Worm (Caenorhabditis elegans) whole organism, L1 larva: Measurements from ENCODE around the gene K12H4.5.

Experiments
- C04F5.9 ChIP-seq: sonication (generic microtip); optimal IDR thresholded peaks from 2 replicates; lab custom pipeline; 2016; ENCODE audit warnings: missing genetic modification characterization, missing compliant biosample characterization
- F16B12.6 ChIP-seq: fragments of 150-350 bp; optimal IDR thresholded peaks from 2 replicates; lab custom pipeline; 2014; ENCODE audit warnings: missing biosample characterization, missing genetic modification characterization
- Y116A8C.19 ChIP-seq: sonication (generic microtip); optimal IDR thresholded peaks from 2 replicates; lab custom pipeline; 2016; ENCODE audit warnings: missing compliant biosample characterization, missing genetic modification characterization, borderline replicate concordance
- aha-1 ChIP-seq: fragments of 150-350 bp; optimal IDR thresholded peaks from 2 replicates; lab custom pipeline; 2014; ENCODE audit warnings: missing biosample characterization, missing genetic modification characterization
- alr-1 ChIP-seq: fragments of 200-800 bp; sonication (Bioruptor generic); optimal IDR thresholded peaks from 2 replicates; lab custom pipeline; 2018; ENCODE audit warnings: borderline replicate concordance, mild to moderate bottlenecking, missing genetic modification characterization, missing compliant biosample characterization
- blmp-1 ChIP-seq: fragments of 150-350 bp; optimal IDR thresholded peaks from 2 replicates; lab custom pipeline; 2014; ENCODE audit warnings: missing biosample characterization, missing genetic modification characterization
- ceh-63 ChIP-seq: fragments of 200-800 bp; sonication (Bioruptor generic); optimal IDR thresholded peaks from 2 replicates; lab custom pipeline; 2018; ENCODE audit warnings: mild to moderate bottlenecking, missing genetic modification characterization, missing compliant biosample characterization
- ceh-8 ChIP-seq: fragments of 200-800 bp; sonication (Bioruptor generic); optimal IDR thresholded peaks from 2 replicates; lab custom pipeline; 2018; ENCODE audit warnings: mild to moderate bottlenecking, missing genetic modification characterization, moderate library complexity, missing compliant biosample characterization
- ceh-82 ChIP-seq, 3 experiments: fragments of 150-350 bp in 1 of 3; sonication (generic microtip) in 2 of 3; optimal IDR thresholded peaks; 2 replicates each; lab custom pipeline; 2014 to 2017; ENCODE audit warnings: missing biosample characterization in 3 of 3, missing genetic modification characterization in 3 of 3
- dpl-1 ChIP-seq, 3 experiments: fragments of 150-350 bp in 2 of 3; sonication (generic microtip) in 1 of 3; optimal IDR thresholded peaks; 2 replicates each; lab custom pipeline; 2014 to 2017; ENCODE audit warnings: missing biosample characterization in 3 of 3, missing genetic modification characterization in 3 of 3, missing genetic modification reagents in 3 of 3
- dsc-1 ChIP-seq: sonication (generic microtip); optimal IDR thresholded peaks from 2 replicates; lab custom pipeline; 2016; ENCODE audit warnings: mild to moderate bottlenecking, missing genetic modification characterization, missing compliant biosample characterization
- efl-1 ChIP-seq, 4 experiments: fragments of 150-350 bp; optimal IDR thresholded peaks in 3 of 4; peaks in 1 of 4; 1 replicate in 1 of 4; 2 replicates in 3 of 4; lab custom pipeline; 2014; ENCODE audit warnings: missing biosample characterization in 2 of 4, missing genetic modification characterization in 2 of 4, missing genetic modification reagents in 2 of 4
- egl-13 ChIP-seq: sonication (generic microtip); optimal IDR thresholded peaks from 2 replicates; lab custom pipeline; 2016; ENCODE audit warnings: missing genotype, missing genetic modification reagents, missing genetic modification characterization, missing compliant biosample characterization
- elt-2 ChIP-seq: sonication (generic microtip); optimal IDR thresholded peaks from 2 replicates; lab custom pipeline; 2016; ENCODE audit warnings: missing genetic modification characterization, mild to moderate bottlenecking, inconsistent platforms, missing compliant biosample characterization, missing genetic modification reagents
- elt-3 ChIP-seq, 6 experiments: fragments of 150-350 bp in 1 of 6; sonication (generic microtip); optimal IDR thresholded peaks; 2 replicates each; lab custom pipeline; 2017 to 2018; ENCODE audit warnings: missing biosample characterization in 6 of 6, missing genetic modification characterization in 6 of 6, inconsistent platforms in 1 of 6
- grh-1 ChIP-seq: fragments of 200-800 bp; sonication (Bioruptor generic); IDR thresholded peaks from 2 replicates; pipeline ENCODE4 v1.3.6; 2022; ENCODE audit warnings: missing genetic modification reagents, missing genetic modification characterization, missing compliant biosample characterization
- hlh-17 ChIP-seq: fragments of 200-800 bp; sonication (Bioruptor generic); optimal IDR thresholded peaks from 2 replicates; lab custom pipeline; 2018; ENCODE audit warnings: missing genetic modification characterization, mild to moderate bottlenecking, missing compliant biosample characterization, moderate library complexity, borderline replicate concordance
- irx-1 ChIP-seq: sonication (generic microtip); optimal IDR thresholded peaks from 2 replicates; lab custom pipeline; 2016; ENCODE audit warnings: missing genetic modification characterization, missing compliant biosample characterization
- isw-1 ChIP-seq: fragments of 200-800 bp; sonication (Bioruptor generic); IDR thresholded peaks from 2 replicates; pipeline ENCODE4 v1.3.6; 2022; ENCODE audit warnings: missing genetic modification characterization, missing compliant biosample characterization
- jun-1 ChIP-seq: fragments of 150-350 bp; optimal IDR thresholded peaks from 2 replicates; lab custom pipeline; 2014; ENCODE audit warnings: missing biosample characterization, missing genetic modification reagents, missing genetic modification characterization
- lin-35 ChIP-seq, 2 experiments: fragments of 150-350 bp; optimal IDR thresholded peaks; 2 replicates each; lab custom pipeline; 2014; ENCODE audit warnings: missing biosample characterization in 2 of 2, missing genetic modification characterization in 2 of 2, missing genetic modification reagents in 2 of 2
- lin-39 ChIP-seq: fragments of 150-350 bp; optimal IDR thresholded peaks from 2 replicates; lab custom pipeline; 2014; ENCODE audit warnings: missing biosample characterization, missing genetic modification reagents, missing genetic modification characterization
- lir-3 ChIP-seq: sonication (generic microtip); optimal IDR thresholded peaks from 2 replicates; lab custom pipeline; 2016; ENCODE audit warnings: mild to moderate bottlenecking, missing genetic modification characterization, moderate library complexity, missing compliant biosample characterization; ENCODE audit not compliant: poor library complexity
- lsy-2 ChIP-seq, 2 experiments: fragments of 150-350 bp; optimal IDR thresholded peaks; 2 replicates each; lab custom pipeline; 2014; ENCODE audit warnings: missing biosample characterization in 2 of 2, missing genetic modification characterization in 2 of 2
- mef-2 ChIP-seq: fragments of 150-350 bp; optimal IDR thresholded peaks from 2 replicates; lab custom pipeline; 2014; ENCODE audit warnings: missing biosample characterization, missing genetic modification characterization
- nhr-47 ChIP-seq: sonication (generic microtip); optimal IDR thresholded peaks from 2 replicates; lab custom pipeline; 2016; ENCODE audit warnings: mild to moderate bottlenecking, missing genetic modification characterization, moderate library complexity, missing compliant biosample characterization
- nhr-71 ChIP-seq: sonication (generic microtip); optimal IDR thresholded peaks from 2 replicates; lab custom pipeline; 2016; ENCODE audit warnings: mild to moderate bottlenecking, missing genetic modification characterization, moderate library complexity, missing compliant biosample characterization
- nhr-84 ChIP-seq: sonication (generic microtip); optimal IDR thresholded peaks from 2 replicates; lab custom pipeline; 2017; ENCODE audit warnings: missing biosample characterization, missing genetic modification characterization
- nhr-85 ChIP-seq: sonication (generic microtip); peaks from one replicate; lab custom pipeline; 2016; ENCODE audit warnings: missing genetic modification characterization, inconsistent platforms, missing compliant biosample characterization
- pax-3 ChIP-seq: fragments of 200-800 bp; sonication (Bioruptor generic); optimal IDR thresholded peaks from 2 replicates; lab custom pipeline; 2018; ENCODE audit warnings: mild to moderate bottlenecking, missing genetic modification characterization, moderate library complexity, missing compliant biosample characterization
- snu-23 ChIP-seq: sonication (generic microtip); optimal IDR thresholded peaks from 2 replicates; lab custom pipeline; 2016; ENCODE audit warnings: missing genetic modification characterization, missing compliant biosample characterization
- sup-37 ChIP-seq: fragments of 200-800 bp; sonication (Bioruptor generic); optimal IDR thresholded peaks from 2 replicates; lab custom pipeline; 2018; ENCODE audit warnings: mild to moderate bottlenecking, missing genetic modification characterization, missing compliant biosample characterization
- unc-62 ChIP-seq: fragments of 150-350 bp; optimal IDR thresholded peaks from 2 replicates; lab custom pipeline; 2014; ENCODE audit warnings: missing biosample characterization, missing genetic modification reagents, missing genetic modification characterization
- unc-86 ChIP-seq: sonication (generic microtip); optimal IDR thresholded peaks from 2 replicates; lab custom pipeline; 2016; ENCODE audit warnings: missing genetic modification characterization, missing compliant biosample characterization
- ztf-11 ChIP-seq, 2 experiments: sonication (generic microtip); optimal IDR thresholded peaks; 2 replicates each; lab custom pipeline; 2016 to 2017; ENCODE audit warnings: missing genetic modification characterization in 2 of 2, missing biosample characterization in 1 of 2, missing compliant biosample characterization in 1 of 2
- ztf-4 ChIP-seq: fragments of 150-350 bp; optimal IDR thresholded peaks from 2 replicates; lab custom pipeline; 2014; ENCODE audit warnings: missing biosample characterization, missing genetic modification characterization

The K12H4.5 gene

DNA sequence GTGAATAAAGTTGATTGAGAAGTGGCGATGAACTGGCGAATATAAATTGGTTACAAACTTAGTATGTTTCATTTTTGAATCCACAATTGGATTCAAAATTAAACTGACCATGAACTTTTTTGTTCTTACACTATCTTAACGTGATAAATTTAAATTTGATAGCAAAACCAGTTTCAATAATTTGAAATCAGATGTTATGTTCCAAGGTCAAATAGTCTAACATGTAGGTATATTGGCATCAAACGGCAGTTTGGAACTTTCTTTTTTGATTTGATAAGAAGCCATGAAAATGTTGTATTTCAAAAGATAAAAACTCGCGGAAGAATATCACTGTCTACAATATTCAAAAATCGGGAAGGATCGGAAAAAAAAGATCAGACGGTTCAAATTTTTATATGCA lies 8.2 kb upstream of the K12H4.5 start (continued):
- TF ChIP-seq unc-86 (tag; lab: Kevin White, UChicago) (no peak), nhr-84 (tag; lab: Kevin White, UChicago) (no peak)

DNA sequence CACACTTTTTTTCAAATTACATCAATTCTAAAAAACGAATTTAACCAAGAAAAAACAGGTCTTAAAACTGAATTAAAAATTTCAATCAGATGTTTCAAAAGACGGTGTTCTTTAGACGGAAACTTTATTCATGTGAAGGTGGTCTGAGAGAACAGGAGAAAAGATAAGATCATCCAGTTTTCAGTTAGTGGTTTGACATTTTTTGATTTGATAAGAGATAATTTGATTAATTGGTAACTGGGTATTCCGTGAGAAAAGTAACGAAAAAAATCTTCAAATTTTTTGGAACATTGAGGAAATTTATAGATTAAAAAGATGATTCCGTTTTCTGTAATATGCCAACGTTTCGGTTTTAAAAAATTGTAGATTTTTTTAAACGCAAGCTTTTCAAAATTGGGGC lies 7.8 kb upstream of the K12H4.5 start:
- TF ChIP-seq elt-2 (tag; lab: Kevin White, UChicago): no peak
- no peak for TF ChIP-seq snu-23 (GFP tag; lab: Kevin White, UChicago)
- peak in 4 of 6 experiments; percentile 1 to 80 (median 54) for TF ChIP-seq elt-3 (tag; optimal IDR thresholded peaks at IDR 0.05; lab: Kevin White, UChicago)
- no peak for TF ChIP-seq grh-1 (GFP tag; lab: Robert Waterston, UW)
- TF ChIP-seq nhr-85: peak; percentile 50
- TF ChIP-seq efl-1 (optimal IDR thresholded peaks at IDR 0.05; lab: Kevin White, UChicago): no peak
- peak in 1 of 2 experiments; percentile 63 for TF ChIP-seq efl-1 (GFP tag; optimal IDR thresholded peaks at IDR 0.05 in 1 of 2; lab: Kevin White, UChicago)
- peak; percentile 35 for TF ChIP-seq blmp-1 (tag; lab: Kevin White, UChicago)
- TF ChIP-seq ceh-63 (GFP tag; lab: Kevin White, UChicago): no peak
- TF ChIP-seq F16B12.6 (tag; lab: Kevin White, UChicago): no peak

DNA sequence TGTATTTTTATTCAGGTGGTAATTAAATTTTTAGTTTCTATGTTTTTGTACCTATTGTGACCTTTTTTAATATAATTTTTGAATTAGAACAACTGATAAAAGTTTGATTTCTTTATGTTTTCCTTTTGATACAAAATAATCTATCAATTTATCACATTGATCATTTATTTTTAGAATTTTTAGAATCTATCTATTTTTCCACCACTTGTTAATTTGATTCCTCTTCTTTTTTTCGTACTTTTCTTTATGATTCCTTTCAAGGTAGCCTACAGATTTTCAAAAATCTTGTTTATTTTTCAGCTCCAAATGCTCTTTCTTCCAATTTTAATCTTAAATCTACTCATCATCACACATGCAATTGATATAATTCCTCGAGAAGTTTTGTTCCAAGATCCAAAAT lies 6.3 kb upstream of the K12H4.5 start, which contains the start of gene dpf-6:
dpf-6 (plus strand) TSS at position 301 of the 400 bp plus-strand sequence.
- TF ChIP-seq lir-3 (tag; lab: Kevin White, UChicago): no peak
- no peak for TF ChIP-seq nhr-47
- no peak for TF ChIP-seq Y116A8C.19
- TF ChIP-seq snu-23 (GFP tag; lab: Kevin White, UChicago): no peak
- no peak for TF ChIP-seq unc-62
- TF ChIP-seq pax-3 (tag; lab: Kevin White, UChicago): no peak
- TF ChIP-seq alr-1: no peak
- TF ChIP-seq ztf-11 (tag; optimal IDR thresholded peaks at IDR 0.05; lab: Kevin White, UChicago): no peak
- TF ChIP-seq ceh-82 (tag; optimal IDR thresholded peaks at IDR 0.05; lab: Kevin White, UChicago): no peak
- TF ChIP-seq lin-35 (GFP tag; optimal IDR thresholded peaks at IDR 0.05; lab: Kevin White, UChicago): no peak
- no peak for TF ChIP-seq irx-1
- TF ChIP-seq jun-1 (tag; lab: Kevin White, UChicago): no peak
- no peak for TF ChIP-seq isw-1 (GFP tag; lab: Robert Waterston, UW)
- no peak for TF ChIP-seq sup-37
- TF ChIP-seq nhr-71 (tag; lab: Kevin White, UChicago): no peak
- TF ChIP-seq ceh-63 (GFP tag; lab: Kevin White, UChicago): no peak
- no peak for TF ChIP-seq lsy-2 (tag; optimal IDR thresholded peaks at IDR 0.05; lab: Kevin White, UChicago)

DNA sequence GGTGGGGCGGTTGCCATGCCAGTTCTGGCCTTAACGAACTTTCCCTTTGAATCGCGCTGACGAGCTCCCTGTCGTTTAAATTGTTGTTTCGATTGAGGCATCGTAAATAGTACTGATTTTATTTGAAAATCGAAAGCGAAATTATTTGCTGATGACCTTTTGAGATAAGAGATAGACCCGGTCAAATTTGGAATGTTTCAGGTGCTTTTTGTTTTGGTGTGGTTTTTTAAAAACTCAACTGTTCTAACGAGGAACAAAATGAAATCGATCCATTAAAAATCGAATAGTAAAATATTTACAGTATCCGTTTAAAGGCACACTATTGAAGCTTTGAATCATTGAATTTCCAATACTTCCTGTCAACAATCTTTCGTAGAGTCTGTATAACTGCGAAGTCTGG lies 1.5 kb upstream of the K12H4.5 start, which contains the start of gene K12H4.6:
K12H4.6 (minus strand) TSS at position 101 of the 400 bp plus-strand sequence.
- TF ChIP-seq dsc-1 (tag; lab: Kevin White, UChicago) (no peak), grh-1 (GFP tag; lab: Robert Waterston, UW) (no peak), C04F5.9 (tag; lab: Kevin White, UChicago) (no peak), nhr-84 (tag; lab: Kevin White, UChicago) (no peak), lin-35 (GFP tag; optimal IDR thresholded peaks at IDR 0.05; lab: Kevin White, UChicago) (no peak), lin-39 (tag; lab: Kevin White, UChicago) (no peak), mef-2 (tag; lab: Kevin White, UChicago) (no peak), elt-3 (tag; optimal IDR thresholded peaks at IDR 0.05; lab: Kevin White, UChicago) (no peak), aha-1 (tag; lab: Kevin White, UChicago) (no peak), ceh-8 (GFP tag; lab: Kevin White, UChicago) (no peak), hlh-17 (GFP tag; lab: Kevin White, UChicago) (no peak), dpl-1 (GFP tag; optimal IDR thresholded peaks at IDR 0.05; lab: Kevin White, UChicago) (no peak), ztf-4 (no peak), egl-13 (tag; lab: Kevin White, UChicago) (no peak)
